Worm (Caenorhabditis elegans): ENCODE measurements around the gene F10A3.4.

DNA sequence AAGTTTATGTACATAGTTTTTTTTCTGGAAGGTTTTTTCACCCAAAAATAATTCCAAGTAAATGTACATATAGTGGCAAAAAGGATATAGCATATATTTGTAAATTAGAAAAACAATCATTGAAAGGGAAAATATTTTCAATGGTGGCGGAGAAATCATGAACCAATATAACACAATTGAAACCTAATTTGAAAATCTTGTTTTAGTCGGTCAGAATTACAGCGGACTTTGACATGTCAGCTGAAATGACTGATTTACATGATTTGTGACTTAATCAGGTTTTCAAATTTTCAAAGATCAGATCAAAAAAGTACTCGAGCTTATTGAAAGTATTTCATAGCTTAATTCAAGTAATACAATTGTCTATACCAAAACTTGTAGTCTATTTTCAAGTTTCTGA, 22.8 kb downstream of the F10A3.4 start, which contains the start of gene K05D4.9:
- no peak for TF ChIP-seq pha-4 (tag; optimal IDR thresholded peaks at IDR 0.05)
- no peak for TF ChIP-seq unc-62 (GFP tag; optimal IDR thresholded peaks at IDR 0.05)
